Fruit fly (Drosophila melanogaster): Measurements from ENCODE around the gene CG14610.
A peak's percentile ranks its signal among the peaks of the same experiment; 100 is the strongest.

Gene CG14610

dm6 chr3R:7162356-7163289, 18.5 kb upstream of the CG14610 start, which contains the start of gene sas (continued):
- TF ChIP-seq Doc2 (GFP tag; IDR thresholded peaks at IDR 0.05) = no peak
- TF ChIP-seq Sox100B (GFP tag; optimal IDR thresholded peaks at IDR 0.05) = no peak
- TF ChIP-seq CG1792 (GFP tag; optimal IDR thresholded peaks at IDR 0.05) = no peak
- TF ChIP-seq sens (GFP tag) = peak; percentile 70
- peak; percentile 45; the same call in 1 of the 3 replicates for TF ChIP-seq ci (GFP tag; IDR thresholded peaks at IDR 0.05)
- no peak for TF ChIP-seq Hmx (GFP tag; optimal IDR thresholded peaks at IDR 0.05)
- no peak for TF ChIP-seq Abd-B (GFP tag; optimal IDR thresholded peaks at IDR 0.05)
- TF ChIP-seq so (GFP tag; IDR thresholded peaks at IDR 0.05) = peak; percentile 26; the same call in 1 of the 3 replicates
- no peak for TF ChIP-seq Mad (GFP tag; optimal IDR thresholded peaks at IDR 0.05)
- no peak for TF ChIP-seq cato (GFP tag; optimal IDR thresholded peaks at IDR 0.05; ENCODE audit: borderline replicate concordance)
- no peak for TF ChIP-seq CG9437 (GFP tag; optimal IDR thresholded peaks at IDR 0.05)
- no peak for TF ChIP-seq Sry-β (GFP tag; optimal IDR thresholded peaks at IDR 0.05)
- TF ChIP-seq sob (GFP tag; IDR thresholded peaks at IDR 0.05) = no peak
- no peak for TF ChIP-seq CG3995 (GFP tag; optimal IDR thresholded peaks at IDR 0.05)
- TF ChIP-seq CG31441 (GFP tag; IDR thresholded peaks at IDR 0.05) = no peak
- TF ChIP-seq Atf3 (GFP tag; optimal IDR thresholded peaks at IDR 0.05) = no peak
- no peak; the same call in 1 of the 2 replicates for TF ChIP-seq CG17328 (GFP tag; IDR thresholded peaks at IDR 0.05)
- peak; percentile 64 for TF ChIP-seq sd (tag; optimal IDR thresholded peaks at IDR 0.05)
- TF ChIP-seq lbe (GFP tag; optimal IDR thresholded peaks at IDR 0.05) = no peak
- TF ChIP-seq CG9932 (GFP tag; IDR thresholded peaks at IDR 0.05) = no peak
- no peak for TF ChIP-seq Sox102F (GFP tag; optimal IDR thresholded peaks at IDR 0.05)
- peak; percentile 16 for TF ChIP-seq CG5180 (GFP tag; optimal IDR thresholded peaks at IDR 0.05)
- TF ChIP-seq onecut (GFP tag; IDR thresholded peaks at IDR 0.05) = no peak
- TF ChIP-seq bsh (GFP tag; optimal IDR thresholded peaks at IDR 0.05) = no peak
- no peak for TF ChIP-seq CG10462 (GFP tag; optimal IDR thresholded peaks at IDR 0.05)
- no peak for TF ChIP-seq pfk (GFP tag; optimal IDR thresholded peaks at IDR 0.05)
- peak; percentile 77 for TF ChIP-seq Med (GFP tag)
- no peak for TF ChIP-seq Atf6 (GFP tag; IDR thresholded peaks at IDR 0.05)
- TF ChIP-seq inv (GFP tag; IDR thresholded peaks at IDR 0.05; ENCODE audit: partially characterized antibody) = no peak
- no peak for TF ChIP-seq CG10147 (GFP tag; optimal IDR thresholded peaks at IDR 0.05)
- TF ChIP-seq CG4360 (GFP tag; IDR thresholded peaks at IDR 0.05) = peak; percentile 9; the same call in 1 of the 2 replicates
- no peak for TF ChIP-seq pum (GFP tag; optimal IDR thresholded peaks at IDR 0.05)
- peak; percentile 53 for TF ChIP-seq CG12769 (tag; optimal IDR thresholded peaks at IDR 0.05)
- TF ChIP-seq pan (optimal IDR thresholded peaks at IDR 0.05) = no peak
- TF ChIP-seq pan (GFP tag; optimal IDR thresholded peaks at IDR 0.05 in 1 of 2, IDR thresholded peaks at IDR 0.05 in 1 of 2) = peak in 1 of 2 experiments; percentile 32
- TF ChIP-seq Bdp1 (GFP tag; optimal IDR thresholded peaks at IDR 0.05) = no peak
- no peak; the same call in 1 of the 2 replicates for TF ChIP-seq Adf1 (GFP tag; IDR thresholded peaks at IDR 0.05)
- no peak for TF ChIP-seq CG11723 (GFP tag; optimal IDR thresholded peaks at IDR 0.05)
- 0 out of 2 replicates have a peak, but pooled peaks have one; percentile 12 for TF ChIP-seq Drgx (GFP tag; IDR thresholded peaks at IDR 0.05)
- TF ChIP-seq CG6791 (GFP tag; IDR thresholded peaks at IDR 0.05; ENCODE audit: partially characterized antibody) = 0 out of 3 replicates have a peak, but pooled peaks have one; percentile 0
- no peak for TF ChIP-seq ttk (GFP tag; IDR thresholded peaks at IDR 0.05)
- peak; percentile 10 for TF ChIP-seq CG13296 (GFP tag; optimal IDR thresholded peaks at IDR 0.05)
- TF ChIP-seq abd-A (tag; optimal IDR thresholded peaks at IDR 0.05) = peak; percentile 37
- TF ChIP-seq fd96Cb (tag; optimal IDR thresholded peaks at IDR 0.05) = no peak
- TF ChIP-seq tll (GFP tag; optimal IDR thresholded peaks at IDR 0.05) = peak in 1 of 2 experiments; percentile 18
- TF ChIP-seq HmgD (GFP tag; optimal IDR thresholded peaks at IDR 0.05) = no peak
- no peak for TF ChIP-seq Hmr (GFP tag; optimal IDR thresholded peaks at IDR 0.05)
- TF ChIP-seq MESR4 (GFP tag; optimal IDR thresholded peaks at IDR 0.05) = peak; percentile 3
